Worm (Caenorhabditis elegans): ENCODE results near the gene BE10.1.

DNA sequence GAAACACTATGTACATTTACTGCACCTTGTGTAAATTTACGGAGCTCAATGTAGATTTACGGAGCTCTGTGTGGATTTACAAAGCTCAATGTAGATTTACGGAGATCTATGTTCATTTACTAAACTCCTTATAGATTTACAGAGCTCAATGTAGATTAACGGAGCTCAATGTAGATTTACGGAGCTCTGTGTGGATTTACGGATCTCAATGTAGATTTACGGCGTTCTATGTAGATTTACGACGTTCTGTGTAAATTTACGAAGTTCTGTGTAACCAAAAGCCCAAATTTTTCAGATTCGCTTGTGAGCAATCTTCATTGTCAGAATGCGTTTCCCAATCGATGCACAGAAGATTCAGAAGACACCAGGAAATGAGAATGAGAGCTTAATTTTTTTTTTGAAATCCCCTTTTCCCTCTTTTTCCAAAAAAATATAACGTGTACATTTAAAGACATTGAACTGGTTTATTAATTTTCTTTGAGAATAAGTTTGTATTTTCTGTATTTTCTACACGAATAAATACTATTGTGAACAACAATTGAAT is 47.5 kb upstream of the BE10.1 start:
- TF ChIP-seq pha-4 (tag; optimal IDR thresholded peaks at IDR 0.05) (no peak), sea-2 (GFP tag; IDR thresholded peaks at IDR 0.05) (no peak)
